Worm (Caenorhabditis elegans) whole organism, L2 larva: ENCODE data around the gene rab-1.

Experiments
- elt-3 ChIP-seq: sonication (generic microtip); optimal IDR thresholded peaks from 2 replicates; lab custom pipeline; 2017; ENCODE audit warnings: missing biosample characterization, missing genetic modification characterization
- lin-39 ChIP-seq: fragments of 150-350 bp; optimal IDR thresholded peaks from 2 replicates; lab custom pipeline; 2014; ENCODE audit warnings: missing biosample characterization, missing genetic modification reagents, missing genetic modification characterization
- mdl-1 ChIP-seq, 2 experiments: fragments of 150-350 bp in 1 of 2; sonication (generic microtip) in 1 of 2; optimal IDR thresholded peaks; 2 replicates each; lab custom pipeline; 2017; ENCODE audit warnings: missing biosample characterization in 2 of 2, missing genetic modification characterization in 2 of 2
- nhr-25 ChIP-seq: fragments of 150-350 bp; sonication (generic microtip); optimal IDR thresholded peaks from 3 replicates; lab custom pipeline; 2014; ENCODE audit warnings: missing biosample characterization, missing genetic modification characterization

ce11 chrV:1302090-1302489 is 38.3 kb upstream of the rab-1 start:
- TF ChIP-seq elt-3 (tag; lab: Kevin White, UChicago) (no peak), mdl-1 (tag; optimal IDR thresholded peaks at IDR 0.05; lab: Kevin White, UChicago) (no peak), nhr-25 (tag; lab: Kevin White, UChicago) (no peak), lin-39 (tag; lab: Kevin White, UChicago) (no peak)
